Fruit fly (Drosophila melanogaster) whole organism, embryonic: ENCODE results near the gene CG18649.

Experiments used
- Atf-2 ChIP-seq: fragments of 200-800 bp; sonication (Bioruptor generic); optimal IDR thresholded peaks from 2 replicates; lab custom pipeline; 2016; ENCODE audit warnings: missing biosample characterization, missing genetic modification characterization
- BEAF-32 ChIP-seq: fragments of 200-800 bp; sonication (Bioruptor generic); optimal IDR thresholded peaks from 3 replicates; lab custom pipeline; 2017; ENCODE audit warnings: missing biosample characterization, missing genetic modification characterization, mild to moderate bottlenecking, moderate library complexity, missing genetic modification reagents
- CG10959 ChIP-seq: fragments of 200-800 bp; sonication (Bioruptor generic); IDR thresholded peaks from 2 replicates; pipeline ENCODE4 v1.3.6; 2022; ENCODE audit warnings: missing biosample characterization, missing genetic modification characterization
- CG12236 ChIP-seq: fragments of 200-800 bp; sonication (Bioruptor generic); optimal IDR thresholded peaks from 2 replicates; lab custom pipeline; 2016; ENCODE audit warnings: missing biosample characterization, missing genetic modification characterization
- CG12391 ChIP-seq: fragments of 200-800 bp; sonication (Bioruptor generic); optimal IDR thresholded peaks from 3 replicates; lab custom pipeline; 2018; ENCODE audit warnings: missing biosample characterization, mild to moderate bottlenecking, missing genetic modification characterization, moderate library complexity
- CG14710 ChIP-seq: fragments of 200-800 bp; sonication (Bioruptor generic); optimal IDR thresholded peaks from 3 replicates; lab custom pipeline; 2019; ENCODE audit warnings: missing biosample characterization, mild to moderate bottlenecking, missing genetic modification characterization, moderate library complexity
- CG15011 ChIP-seq: fragments of 200-800 bp; sonication (Bioruptor generic); optimal IDR thresholded peaks from 3 replicates; lab custom pipeline; 2018; ENCODE audit warnings: missing biosample characterization, mild to moderate bottlenecking, missing genetic modification characterization
- CG15073 ChIP-seq: fragments of 200-800 bp; sonication (Bioruptor generic); optimal IDR thresholded peaks from 2 replicates; lab custom pipeline; 2016; ENCODE audit warnings: missing biosample characterization, missing genetic modification characterization
- CG1602 ChIP-seq: fragments of 200-800 bp; sonication (Bioruptor generic); optimal IDR thresholded peaks from 3 replicates; lab custom pipeline; 2016; ENCODE audit warnings: missing biosample characterization, missing genetic modification characterization
- CG2120 ChIP-seq: fragments of 200-800 bp; sonication (Bioruptor generic); optimal IDR thresholded peaks from 3 replicates; lab custom pipeline; 2016; ENCODE audit warnings: missing biosample characterization, missing genetic modification characterization
- CG33213 ChIP-seq: fragments of 200-800 bp; sonication (Bioruptor generic); optimal IDR thresholded peaks from 3 replicates; lab custom pipeline; 2016; ENCODE audit warnings: missing biosample characterization, missing genetic modification characterization
- CG34422 ChIP-seq: fragments of 200-800 bp; sonication (Bioruptor generic); IDR thresholded peaks from 3 replicates; pipeline ENCODE4 v1.3.6; 2022; ENCODE audit warnings: missing biosample characterization, missing genetic modification characterization
- CG4404 ChIP-seq: fragments of 200-800 bp; sonication (Bioruptor generic); IDR thresholded peaks from 2 replicates; pipeline ENCODE4 v1.3.6; 2022; ENCODE audit warnings: missing biosample characterization, missing genetic modification characterization
- CG6689 ChIP-seq: fragments of 200-800 bp; sonication (Bioruptor generic); IDR thresholded peaks from 2 replicates; pipeline ENCODE4 v1.3.6; 2022; ENCODE audit warnings: missing biosample characterization, missing genetic modification characterization
- CG8290 ChIP-seq, 3 experiments: fragments of 200-800 bp; sonication (Bioruptor generic); optimal IDR thresholded peaks; 2 replicates each; lab custom pipeline; 2016 to 2019; ENCODE audit warnings: missing biosample characterization in 3 of 3, missing genetic modification characterization in 3 of 3, mild to moderate bottlenecking in 2 of 3, moderate library complexity in 1 of 3
- CG8944 ChIP-seq: fragments of 200-800 bp; sonication (Bioruptor generic); optimal IDR thresholded peaks from 3 replicates; lab custom pipeline; 2016; ENCODE audit warnings: missing biosample characterization, missing genetic modification characterization
- Dll ChIP-seq: fragments of 200-800 bp; sonication (Bioruptor generic); IDR thresholded peaks from 4 replicates; pipeline ENCODE4 v1.3.6; 2022; ENCODE audit warnings: missing biosample characterization, missing genetic modification characterization; ENCODE audit not compliant: partially characterized antibody
- E2f1 ChIP-seq: fragments of 200-800 bp; sonication (Bioruptor generic); IDR thresholded peaks from 2 replicates; pipeline ENCODE4 v1.3.6; 2022; ENCODE audit warnings: missing biosample characterization, missing genetic modification characterization
- E2f2 ChIP-seq: fragments of 200-800 bp; sonication (Bioruptor generic); IDR thresholded peaks from 2 replicates; pipeline ENCODE4 v1.3.6; 2022; ENCODE audit warnings: missing biosample characterization, missing genetic modification characterization
- Fer1 ChIP-seq: fragments of 200-800 bp; sonication (Bioruptor generic); optimal IDR thresholded peaks from 2 replicates; lab custom pipeline; 2017; ENCODE audit warnings: missing biosample characterization, mild to moderate bottlenecking, missing genetic modification characterization
- Fer3 ChIP-seq: fragments of 200-800 bp; sonication (Bioruptor generic); optimal IDR thresholded peaks from 2 replicates; lab custom pipeline; 2018; ENCODE audit warnings: missing biosample characterization, mild to moderate bottlenecking, missing genetic modification characterization, moderate library complexity
- HHEX ChIP-seq: fragments of 200-800 bp; sonication (Bioruptor generic); optimal IDR thresholded peaks from 3 replicates; lab custom pipeline; 2017; ENCODE audit warnings: missing biosample characterization, mild to moderate bottlenecking, missing genetic modification characterization, missing genetic modification reagents
- HmgZ ChIP-seq: fragments of 200-800 bp; sonication (Bioruptor generic); optimal IDR thresholded peaks from 2 replicates; lab custom pipeline; 2018; ENCODE audit warnings: missing biosample characterization, mild to moderate bottlenecking, missing genetic modification characterization
- Hmr ChIP-seq: fragments of 200-800 bp; sonication (Bioruptor generic); optimal IDR thresholded peaks from 3 replicates; lab custom pipeline; 2017; ENCODE audit warnings: mild to moderate bottlenecking, missing biosample characterization, missing genetic modification reagents, missing genetic modification characterization
- Hsf ChIP-seq: fragments of 200-800 bp; sonication (Bioruptor generic); optimal IDR thresholded peaks from 3 replicates; lab custom pipeline; 2016; ENCODE audit warnings: missing biosample characterization, missing genetic modification characterization
- Lhr ChIP-seq: fragments of 200-800 bp; sonication (Bioruptor generic); optimal IDR thresholded peaks from 3 replicates; lab custom pipeline; 2017; ENCODE audit warnings: mild to moderate bottlenecking, missing biosample characterization, missing genetic modification reagents, missing genetic modification characterization
- Med ChIP-seq: fragments of 200-800 bp; sonication (Bioruptor generic); peaks from one replicate; lab custom pipeline; 2016; ENCODE audit warnings: missing biosample characterization, missing genetic modification characterization, mild to moderate bottlenecking, inconsistent platforms, moderate library complexity
- Mrtf ChIP-seq: fragments of 200-800 bp; sonication (Bioruptor generic); IDR thresholded peaks from 3 replicates; pipeline ENCODE4 v1.3.6; 2022; ENCODE audit warnings: missing biosample characterization, missing genetic modification characterization
- NC2α ChIP-seq: fragments of 200-800 bp; sonication (Bioruptor generic); optimal IDR thresholded peaks from 2 replicates; lab custom pipeline; 2016; ENCODE audit warnings: missing biosample characterization, missing genetic modification characterization
- Nf-YA ChIP-seq: fragments of 200-800 bp; sonication (Bioruptor generic); IDR thresholded peaks from 2 replicates; pipeline ENCODE4 v1.3.6; 2022; ENCODE audit warnings: missing biosample characterization, missing genetic modification characterization
- bigmax ChIP-seq: fragments of 200-800 bp; sonication (Bioruptor generic); optimal IDR thresholded peaks from 2 replicates; lab custom pipeline; 2018; ENCODE audit warnings: missing biosample characterization, mild to moderate bottlenecking, missing genetic modification characterization
- cas ChIP-seq: fragments of 200-800 bp; sonication (Bioruptor generic); IDR thresholded peaks from 2 replicates; pipeline ENCODE4 v1.3.6; 2022; ENCODE audit warnings: missing biosample characterization, missing genetic modification characterization
- caup ChIP-seq: fragments of 200-800 bp; sonication (Bioruptor generic); optimal IDR thresholded peaks from 3 replicates; lab custom pipeline; 2017; ENCODE audit warnings: missing biosample characterization, mild to moderate bottlenecking, missing genetic modification characterization, moderate library complexity; ENCODE audit not compliant: severe bottlenecking
- dpn ChIP-seq, 2 experiments: fragments of 200-800 bp; sonication (Bioruptor generic); optimal IDR thresholded peaks; 3 replicates each; lab custom pipeline; 2016; ENCODE audit warnings: missing biosample characterization in 2 of 2, missing genetic modification characterization in 2 of 2
- eyg ChIP-seq: fragments of 200-800 bp; sonication (Bioruptor generic); optimal IDR thresholded peaks from 3 replicates; lab custom pipeline; 2016; ENCODE audit warnings: missing biosample characterization, missing genetic modification characterization
- ftz-f1 ChIP-seq: fragments of 200-800 bp; sonication (Bioruptor generic); optimal IDR thresholded peaks from 2 replicates; lab custom pipeline; 2016; ENCODE audit warnings: missing biosample characterization, missing genetic modification characterization
- gce ChIP-seq: fragments of 200-800 bp; sonication (Bioruptor generic); IDR thresholded peaks from 3 replicates; pipeline ENCODE4 v1.3.6; 2022; ENCODE audit warnings: missing biosample characterization, missing genetic modification characterization
- gfzf ChIP-seq: fragments of 200-800 bp; sonication (Bioruptor generic); optimal IDR thresholded peaks from 2 replicates; lab custom pipeline; 2016; ENCODE audit warnings: missing biosample characterization, mild to moderate bottlenecking, missing genetic modification characterization, moderate library complexity
- grn ChIP-seq: fragments of 200-800 bp; sonication (Bioruptor generic); optimal IDR thresholded peaks from 3 replicates; lab custom pipeline; 2017; ENCODE audit warnings: missing biosample characterization, missing genetic modification characterization
- gro ChIP-seq: fragments of 200-800 bp; sonication (Bioruptor generic); optimal IDR thresholded peaks from 2 replicates; lab custom pipeline; 2016; ENCODE audit warnings: missing biosample characterization, missing genetic modification characterization
- her ChIP-seq: fragments of 200-800 bp; sonication (Bioruptor generic); optimal IDR thresholded peaks from 2 replicates; lab custom pipeline; 2016; ENCODE audit warnings: missing biosample characterization, missing genetic modification characterization
- hkb ChIP-seq, 2 experiments: fragments of 200-800 bp in 1 of 2; fragments of >200 bp in 1 of 2; sonication (Bioruptor generic) in 1 of 2; IDR thresholded peaks in 1 of 2; optimal IDR thresholded peaks in 1 of 2; 2 replicates each; pipeline versions ENCODE4 v1.3.6 to Lab custom; 2017 to 2022; ENCODE audit warnings: missing biosample characterization in 1 of 2, missing genetic modification characterization in 1 of 2
- kay ChIP-seq: fragments of 200-800 bp; sonication (Bioruptor generic); optimal IDR thresholded peaks from 2 replicates; lab custom pipeline; 2016; ENCODE audit warnings: missing biosample characterization, missing genetic modification characterization
- lmd ChIP-seq: fragments of 200-800 bp; sonication (Bioruptor generic); IDR thresholded peaks from 2 replicates; pipeline ENCODE4 v1.3.6; 2022; ENCODE audit warnings: missing biosample characterization, missing genetic modification characterization
- odd ChIP-seq: fragments of 200-800 bp; sonication (Bioruptor generic); optimal IDR thresholded peaks from 2 replicates; lab custom pipeline; 2017; ENCODE audit warnings: missing biosample characterization, mild to moderate bottlenecking, missing genetic modification characterization
- pum ChIP-seq: fragments of 200-800 bp; sonication (Bioruptor generic); optimal IDR thresholded peaks from 2 replicates; lab custom pipeline; 2016; ENCODE audit warnings: missing biosample characterization, missing genetic modification characterization
- ssp ChIP-seq: fragments of 200-800 bp; sonication (Bioruptor generic); IDR thresholded peaks from 2 replicates; pipeline ENCODE4 v1.3.6; 2022; ENCODE audit warnings: missing biosample characterization, missing genetic modification characterization
- ttk ChIP-seq: fragments of 200-800 bp; sonication (Bioruptor generic); IDR thresholded peaks from 2 replicates; pipeline ENCODE4 v2.1.2; 2022; ENCODE audit warnings: missing biosample characterization, missing genetic modification characterization
- unc-4 ChIP-seq: fragments of 200-800 bp; sonication (Bioruptor generic); IDR thresholded peaks from 2 replicates; pipeline ENCODE4 v1.3.6; 2022; ENCODE audit warnings: missing biosample characterization, missing genetic modification characterization; ENCODE audit not compliant: partially characterized antibody
- vvl ChIP-seq: fragments of 200-800 bp; sonication (Bioruptor generic); IDR thresholded peaks from 2 replicates; pipeline ENCODE4 v1.3.6; 2022; ENCODE audit warnings: missing biosample characterization, missing genetic modification characterization

Gene CG18649

DNA sequence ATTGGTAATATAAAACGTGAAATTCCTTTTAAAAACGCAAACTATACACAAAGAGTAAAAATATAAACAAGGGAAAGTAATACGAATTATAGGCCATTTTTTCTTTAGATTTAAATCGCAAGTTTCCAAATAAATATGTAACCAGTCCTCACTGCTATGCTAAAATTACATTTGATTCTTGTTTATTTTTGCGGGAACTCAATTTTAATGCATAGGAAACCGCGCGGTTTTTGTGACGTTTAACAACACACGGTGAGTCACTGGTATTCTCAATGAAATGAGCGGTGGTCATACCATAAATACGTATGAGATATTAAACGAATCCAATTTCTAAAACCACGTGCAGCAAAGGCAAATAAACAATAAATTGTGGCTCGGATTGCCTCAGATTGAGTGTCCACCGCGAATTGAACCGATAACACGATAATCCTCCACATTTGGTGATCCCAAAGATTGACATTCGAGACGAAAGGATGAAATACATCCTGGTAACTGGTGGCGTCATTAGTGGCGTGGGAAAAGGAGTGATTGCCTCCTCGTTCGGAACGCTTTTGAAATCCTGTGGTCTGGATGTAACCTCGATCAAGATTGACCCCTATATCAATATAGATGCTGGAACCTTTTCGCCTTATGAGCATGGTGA, 44.1 kb upstream of the CG18649 start, which contains the start of gene Ctps (continued):
- TF ChIP-seq CG8290 (GFP tag; optimal IDR thresholded peaks at IDR 0.05; lab: Kevin White, UChicago) (no peak), CG8290 (tag; optimal IDR thresholded peaks at IDR 0.05; lab: Kevin White, UChicago) (peak in 1 of 2 experiments; percentile 61), HHEX (GFP tag; lab: Kevin White, UChicago) (peak; percentile 4), CG15073 (GFP tag; lab: Kevin White, UChicago) (no peak), kay (no peak), CG15011 (GFP tag; lab: Kevin White, UChicago) (no peak), Hsf (GFP tag; lab: Kevin White, UChicago) (peak; percentile 3), grn (GFP tag; lab: Kevin White, UChicago) (no peak), CG14710 (tag; lab: Kevin White, UChicago) (peak; percentile 26), CG6689 (no peak), gfzf (GFP tag; lab: Kevin White, UChicago) (peak; percentile 82), Hmr (GFP tag; lab: Kevin White, UChicago) (peak; percentile 27), odd (no peak), lmd (GFP tag; lab: Robert Waterston, UW) (no peak), CG12391 (tag; lab: Kevin White, UChicago) (peak; percentile 41), HmgZ (tag; lab: Kevin White, UChicago) (peak; percentile 25), unc-4 (peak; percentile 28; the same call in 1 of the 2 replicates), gro (GFP tag; lab: Kevin White, UChicago) (peak; percentile 35), Atf-2 (GFP tag; lab: Kevin White, UChicago) (no peak), ssp (GFP tag; lab: Robert Waterston, UW) (no peak), BEAF-32 (GFP tag; lab: Kevin White, UChicago) (peak; percentile 18), Lhr (no peak), CG34422 (GFP tag; lab: Robert Waterston, UW) (peak; percentile 27; the same call in 1 of the 3 replicates), NC2α (GFP tag; lab: Kevin White, UChicago) (no peak), Fer1 (GFP tag; lab: Kevin White, UChicago) (peak; percentile 27), CG4404 (GFP tag; lab: Robert Waterston, UW) (no peak), cas (no peak), dpn (GFP tag; optimal IDR thresholded peaks at IDR 0.05; lab: Kevin White, UChicago) (peak in 1 of 2 experiments; percentile 5), CG33213 (GFP tag; lab: Kevin White, UChicago) (peak; percentile 34), CG10959 (GFP tag; lab: Robert Waterston, UW) (no peak), E2f2 (GFP tag; lab: Robert Waterston, UW) (peak; percentile 90), pum (GFP tag; lab: Kevin White, UChicago) (no peak), ftz-f1 (no peak), E2f1 (GFP tag; lab: Robert Waterston, UW) (no peak), bigmax (GFP tag; lab: Kevin White, UChicago) (peak; percentile 6), Med (GFP tag; lab: Kevin White, UChicago) (peak; percentile 91), eyg (GFP tag; lab: Kevin White, UChicago) (no peak), hkb (optimal IDR thresholded peaks at IDR 0.05; lab: Kevin White, UChicago) (no peak), hkb (GFP tag; IDR thresholded peaks at IDR 0.05; lab: Robert Waterston, UW) (no peak), CG12236 (GFP tag; lab: Kevin White, UChicago) (no peak), her (peak; percentile 50), gce (GFP tag; lab: Robert Waterston, UW) (no peak), Fer3 (tag; lab: Kevin White, UChicago) (peak; percentile 20), ttk (GFP tag; lab: Robert Waterston, UW) (no peak), Dll (GFP tag; lab: Robert Waterston, UW) (no peak), vvl (0 out of 2 replicates have a peak, but pooled peaks have one; percentile 40), CG8944 (no peak), Nf-YA (GFP tag; lab: Robert Waterston, UW) (no peak), CG2120 (GFP tag; lab: Kevin White, UChicago) (peak; percentile 43), CG1602 (GFP tag; lab: Kevin White, UChicago) (no peak), caup (GFP tag; lab: Kevin White, UChicago) (peak; percentile 5), Mrtf (GFP tag; lab: Robert Waterston, UW) (no peak)
